Fruit fly (Drosophila melanogaster) whole organism, embryonic: Measurements from ENCODE around the gene Zn72D.

Source experiments
- Antp ChIP-seq: fragments of 200-800 bp; sonication (Bioruptor generic); optimal IDR thresholded peaks from 3 replicates; lab custom pipeline; 2016; ENCODE audit warnings: missing biosample characterization, missing genetic modification characterization
- Bteb2 ChIP-seq: fragments of 200-800 bp; sonication (Bioruptor generic); optimal IDR thresholded peaks from 2 replicates; lab custom pipeline; 2016; ENCODE audit warnings: missing biosample characterization, missing genetic modification characterization
- CG11723 ChIP-seq: fragments of 200-800 bp; sonication (Bioruptor generic); optimal IDR thresholded peaks from 2 replicates; lab custom pipeline; 2017; ENCODE audit warnings: missing biosample characterization, mild to moderate bottlenecking, missing genetic modification characterization
- CG12236 ChIP-seq: fragments of 200-800 bp; sonication (Bioruptor generic); optimal IDR thresholded peaks from 2 replicates; lab custom pipeline; 2016; ENCODE audit warnings: missing biosample characterization, missing genetic modification characterization
- CG12391 ChIP-seq: fragments of 200-800 bp; sonication (Bioruptor generic); optimal IDR thresholded peaks from 3 replicates; lab custom pipeline; 2018; ENCODE audit warnings: missing biosample characterization, mild to moderate bottlenecking, missing genetic modification characterization, moderate library complexity
- CG14014 ChIP-seq: fragments of 200-800 bp; sonication (Bioruptor generic); IDR thresholded peaks from 2 replicates; pipeline ENCODE4 v1.3.6; 2022; ENCODE audit warnings: missing biosample characterization, missing genetic modification characterization
- CG1647 ChIP-seq: fragments of 200-800 bp; sonication (Bioruptor generic); optimal IDR thresholded peaks from 3 replicates; lab custom pipeline; 2016; ENCODE audit warnings: missing biosample characterization, missing genetic modification characterization
- CG17361 ChIP-seq: fragments of 200-800 bp; sonication (Bioruptor generic); IDR thresholded peaks from 3 replicates; pipeline ENCODE4 v1.3.6; 2022; ENCODE audit warnings: missing biosample characterization, missing genetic modification characterization
- CG2129 ChIP-seq: fragments of 200-800 bp; sonication (Bioruptor generic); IDR thresholded peaks from 2 replicates; pipeline ENCODE4 v1.3.6; 2022; ENCODE audit warnings: missing biosample characterization, missing genetic modification characterization; ENCODE audit not compliant: partially characterized antibody
- CG2875 ChIP-seq: fragments of 200-800 bp; sonication (Bioruptor generic); optimal IDR thresholded peaks from 2 replicates; lab custom pipeline; 2017; ENCODE audit warnings: missing biosample characterization, mild to moderate bottlenecking, missing genetic modification characterization, missing genetic modification reagents
- CG30020 ChIP-seq: fragments of 200-800 bp; optimal IDR thresholded peaks from 2 replicates; lab custom pipeline; 2019; ENCODE audit warnings: missing biosample characterization, mild to moderate bottlenecking, missing genetic modification characterization, moderate library complexity
- CG4328 ChIP-seq: fragments of 200-800 bp; sonication (Bioruptor generic); optimal IDR thresholded peaks from 3 replicates; lab custom pipeline; 2017; ENCODE audit warnings: missing biosample characterization, missing genetic modification reagents, missing genetic modification characterization
- CG4730 ChIP-seq: fragments of 200-800 bp; sonication (Bioruptor generic); IDR thresholded peaks from 2 replicates; pipeline ENCODE4 v1.3.6; 2022; ENCODE audit warnings: missing biosample characterization, missing genetic modification characterization
- CG6791 ChIP-seq: fragments of 200-800 bp; sonication (Bioruptor generic); IDR thresholded peaks from 3 replicates; pipeline ENCODE4 v1.3.6; 2022; ENCODE audit warnings: missing biosample characterization, missing genetic modification characterization; ENCODE audit not compliant: partially characterized antibody
- CG6813 ChIP-seq: fragments of 200-800 bp; sonication (Bioruptor generic); optimal IDR thresholded peaks from 2 replicates; lab custom pipeline; 2017; ENCODE audit warnings: missing biosample characterization, missing genetic modification characterization, mild to moderate bottlenecking, moderate library complexity, missing genetic modification reagents
- CG7928 ChIP-seq: fragments of 200-800 bp; sonication (Bioruptor generic); optimal IDR thresholded peaks from 2 replicates; lab custom pipeline; 2017; ENCODE audit warnings: missing biosample characterization, mild to moderate bottlenecking, missing genetic modification characterization
- CG9609 ChIP-seq: fragments of 200-800 bp; sonication (Bioruptor generic); optimal IDR thresholded peaks from 3 replicates; lab custom pipeline; 2016; ENCODE audit warnings: missing biosample characterization, missing genetic modification characterization
- CrebB ChIP-seq: fragments of 200-800 bp; sonication (Bioruptor generic); optimal IDR thresholded peaks from 3 replicates; lab custom pipeline; 2018; ENCODE audit warnings: missing biosample characterization, mild to moderate bottlenecking, missing genetic modification characterization
- Dfd ChIP-seq, 2 experiments: fragments of >200 bp; optimal IDR thresholded peaks; 2 replicates each; lab custom pipeline; 2017; ENCODE audit warnings: missing biosample characterization in 2 of 2, missing genetic modification characterization in 2 of 2
- Elba2 ChIP-seq: fragments of 200-800 bp; sonication (Bioruptor generic); optimal IDR thresholded peaks from 3 replicates; lab custom pipeline; 2016; ENCODE audit warnings: missing biosample characterization, missing genetic modification characterization
- Fer1 ChIP-seq: fragments of 200-800 bp; sonication (Bioruptor generic); optimal IDR thresholded peaks from 2 replicates; lab custom pipeline; 2017; ENCODE audit warnings: missing biosample characterization, mild to moderate bottlenecking, missing genetic modification characterization
- Gsc ChIP-seq: fragments of 200-800 bp; sonication (Bioruptor generic); IDR thresholded peaks from 2 replicates; pipeline ENCODE4 v1.3.6; 2022; ENCODE audit warnings: missing biosample characterization, missing genetic modification characterization
- Hey ChIP-seq: fragments of 200-800 bp; sonication (Bioruptor generic); optimal IDR thresholded peaks from 3 replicates; lab custom pipeline; 2018; ENCODE audit warnings: missing biosample characterization, mild to moderate bottlenecking, missing genetic modification characterization
- HmgZ ChIP-seq: fragments of 200-800 bp; sonication (Bioruptor generic); optimal IDR thresholded peaks from 2 replicates; lab custom pipeline; 2018; ENCODE audit warnings: missing biosample characterization, mild to moderate bottlenecking, missing genetic modification characterization
- MTF-1 ChIP-seq: fragments of 200-800 bp; sonication (Bioruptor generic); optimal IDR thresholded peaks from 2 replicates; lab custom pipeline; 2018; ENCODE audit warnings: missing biosample characterization, mild to moderate bottlenecking, missing genetic modification characterization, borderline replicate concordance
- Mad ChIP-seq: fragments of 200-800 bp; sonication (Bioruptor generic); optimal IDR thresholded peaks from 2 replicates; lab custom pipeline; 2016; ENCODE audit warnings: missing biosample characterization, missing genetic modification characterization
- Nf-YB ChIP-seq: fragments of 200-800 bp; sonication (Bioruptor generic); optimal IDR thresholded peaks from 3 replicates; lab custom pipeline; 2019; ENCODE audit warnings: missing biosample characterization, mild to moderate bottlenecking, missing genetic modification characterization, moderate library complexity
- Oli ChIP-seq: fragments of 200-800 bp; sonication (Bioruptor generic); optimal IDR thresholded peaks from 2 replicates; lab custom pipeline; 2018; ENCODE audit warnings: missing biosample characterization, mild to moderate bottlenecking, missing genetic modification characterization, moderate library complexity
- Sry-β ChIP-seq: fragments of 200-800 bp; sonication (Bioruptor generic); optimal IDR thresholded peaks from 2 replicates; lab custom pipeline; 2018; ENCODE audit warnings: missing biosample characterization, mild to moderate bottlenecking, missing genetic modification characterization, moderate library complexity
- Sry-δ ChIP-seq: fragments of 200-800 bp; sonication (Bioruptor generic); optimal IDR thresholded peaks from 2 replicates; lab custom pipeline; 2016; ENCODE audit warnings: missing biosample characterization, missing genetic modification characterization
- aop ChIP-seq: fragments of 200-800 bp; sonication (Bioruptor generic); IDR thresholded peaks from 2 replicates; pipeline ENCODE4 v1.3.6; 2022; ENCODE audit warnings: missing biosample characterization, missing genetic modification characterization
- br ChIP-seq: fragments of >200 bp; optimal IDR thresholded peaks from 2 replicates; lab custom pipeline; 2017
- cad ChIP-seq: fragments of >200 bp; optimal IDR thresholded peaks from 2 replicates; lab custom pipeline; 2017; ENCODE audit warnings: missing biosample characterization, missing genetic modification characterization
- caup ChIP-seq: fragments of 200-800 bp; sonication (Bioruptor generic); optimal IDR thresholded peaks from 3 replicates; lab custom pipeline; 2017; ENCODE audit warnings: missing biosample characterization, mild to moderate bottlenecking, missing genetic modification characterization, moderate library complexity; ENCODE audit not compliant: severe bottlenecking
- ci ChIP-seq: fragments of 200-800 bp; sonication (Bioruptor generic); IDR thresholded peaks from 3 replicates; pipeline ENCODE4 v1.3.6; 2022; ENCODE audit warnings: missing biosample characterization, missing genetic modification characterization
- dmrt99B ChIP-seq: fragments of 200-800 bp; sonication (Bioruptor generic); optimal IDR thresholded peaks from 2 replicates; lab custom pipeline; 2018; ENCODE audit warnings: missing biosample characterization, mild to moderate bottlenecking, missing genetic modification characterization, moderate library complexity
- fd3F ChIP-seq: fragments of 200-800 bp; sonication (Bioruptor generic); optimal IDR thresholded peaks from 2 replicates; lab custom pipeline; 2018; ENCODE audit warnings: missing biosample characterization, mild to moderate bottlenecking, missing genetic modification characterization, moderate library complexity
- her ChIP-seq: fragments of 200-800 bp; sonication (Bioruptor generic); optimal IDR thresholded peaks from 2 replicates; lab custom pipeline; 2016; ENCODE audit warnings: missing biosample characterization, missing genetic modification characterization
- lab ChIP-seq: fragments of 200-800 bp; sonication (Bioruptor generic); optimal IDR thresholded peaks from 3 replicates; lab custom pipeline; 2017; ENCODE audit warnings: missing biosample characterization, missing genetic modification characterization, mild to moderate bottlenecking, moderate library complexity, missing genetic modification reagents
- nerfin-1 ChIP-seq: fragments of 200-800 bp; sonication (Bioruptor generic); optimal IDR thresholded peaks from 3 replicates; lab custom pipeline; 2019; ENCODE audit warnings: missing biosample characterization, mild to moderate bottlenecking, missing genetic modification characterization, moderate library complexity
- nmo ChIP-seq: fragments of 200-800 bp; sonication (Bioruptor generic); optimal IDR thresholded peaks from 2 replicates; lab custom pipeline; 2018; ENCODE audit warnings: missing biosample characterization, mild to moderate bottlenecking, missing genetic modification characterization, moderate library complexity
- onecut ChIP-seq: fragments of 200-800 bp; sonication (Bioruptor generic); IDR thresholded peaks from 2 replicates; pipeline ENCODE4 v1.3.6; 2022; ENCODE audit warnings: missing biosample characterization, missing genetic modification characterization
- rib ChIP-seq: fragments of 200-800 bp; sonication (Bioruptor generic); IDR thresholded peaks from 2 replicates; pipeline ENCODE4 v1.3.6; 2022; ENCODE audit warnings: missing biosample characterization, missing genetic modification characterization
- sc ChIP-seq, 3 experiments: fragments of >200 bp in 2 of 3; fragments of 200-800 bp in 1 of 3; sonication (Bioruptor generic) in 1 of 3; optimal IDR thresholded peaks; 2 replicates in 2 of 3; 3 replicates in 1 of 3; lab custom pipeline; 2017; ENCODE audit warnings: mild to moderate bottlenecking in 1 of 3, missing biosample characterization in 1 of 3, missing genetic modification characterization in 1 of 3, missing genetic modification reagents in 1 of 3
- sr ChIP-seq: fragments of 200-800 bp; sonication (Bioruptor generic); IDR thresholded peaks from 3 replicates; pipeline ENCODE4 v1.3.6; 2022; ENCODE audit warnings: missing biosample characterization, missing genetic modification characterization
- stwl ChIP-seq: fragments of 200-800 bp; sonication (Bioruptor generic); optimal IDR thresholded peaks from 3 replicates; lab custom pipeline; 2018; ENCODE audit warnings: missing biosample characterization, mild to moderate bottlenecking, missing genetic modification characterization, moderate library complexity
- tio ChIP-seq: fragments of 200-800 bp; sonication (Bioruptor generic); optimal IDR thresholded peaks from 2 replicates; lab custom pipeline; 2017; ENCODE audit warnings: missing biosample characterization, missing genetic modification characterization, inconsistent platforms
- unc-4 ChIP-seq: fragments of 200-800 bp; sonication (Bioruptor generic); IDR thresholded peaks from 2 replicates; pipeline ENCODE4 v1.3.6; 2022; ENCODE audit warnings: missing biosample characterization, missing genetic modification characterization; ENCODE audit not compliant: partially characterized antibody
- vvl ChIP-seq: fragments of 200-800 bp; sonication (Bioruptor generic); IDR thresholded peaks from 2 replicates; pipeline ENCODE4 v1.3.6; 2022; ENCODE audit warnings: missing biosample characterization, missing genetic modification characterization
- yki ChIP-seq: fragments of >200 bp; optimal IDR thresholded peaks from 3 replicates; lab custom pipeline; 2018

Gene Zn72D

dm6 chr3L:16087323-16087816 is 25.1 kb downstream of the Zn72D start, which contains the start of gene Tasp1 (continued):
- TF ChIP-seq CG6813 (GFP tag; lab: Kevin White, UChicago): no peak
- TF ChIP-seq CG1647: no peak
- peak; percentile 49 for TF ChIP-seq fd3F (GFP tag; lab: Kevin White, UChicago)
- peak; percentile 26 for TF ChIP-seq CG30020 (tag; lab: Kevin White, UChicago)
- no peak for TF ChIP-seq CG4328 (GFP tag; lab: Kevin White, UChicago)
- peak; percentile 42 for TF ChIP-seq Oli
- no peak for TF ChIP-seq her
- no peak for TF ChIP-seq CG2875 (GFP tag; lab: Kevin White, UChicago)
- TF ChIP-seq cad (GFP tag; lab: Kevin White, UChicago): no peak
- TF ChIP-seq caup (GFP tag; lab: Kevin White, UChicago): peak; percentile 48
- peak; percentile 54 for TF ChIP-seq onecut
- no peak for TF ChIP-seq CG11723
- TF ChIP-seq CG14014 (GFP tag; lab: Robert Waterston, UW): peak; percentile 63; the same call in 1 of the 2 replicates
- peak; percentile 1 for TF ChIP-seq MTF-1 (GFP tag; lab: Kevin White, UChicago)
- peak; percentile 46; the same call in 2 of the 3 replicates for TF ChIP-seq ci (GFP tag; lab: Robert Waterston, UW)
- no peak; the same call in 1 of the 3 replicates for TF ChIP-seq CG17361 (GFP tag; lab: Robert Waterston, UW)
- TF ChIP-seq tio (GFP tag; lab: Kevin White, UChicago): no peak
- TF ChIP-seq sc (optimal IDR thresholded peaks at IDR 0.05; lab: Kevin White, UChicago): no peak
- TF ChIP-seq sc (GFP tag; optimal IDR thresholded peaks at IDR 0.05; lab: Kevin White, UChicago): no peak
- no peak for TF ChIP-seq Hey (tag; lab: Kevin White, UChicago)
- no peak for TF ChIP-seq Gsc (GFP tag; lab: Robert Waterston, UW)
- peak; percentile 21 for TF ChIP-seq Mad (GFP tag; lab: Kevin White, UChicago)
- TF ChIP-seq dmrt99B (tag; lab: Kevin White, UChicago): no peak
- TF ChIP-seq Elba2 (GFP tag; lab: Kevin White, UChicago): no peak
- TF ChIP-seq CrebB (tag; lab: Kevin White, UChicago): no peak
- peak; percentile 50 for TF ChIP-seq HmgZ
- peak; percentile 81 for TF ChIP-seq nmo
- no peak for TF ChIP-seq Bteb2 (GFP tag; lab: Kevin White, UChicago)
- TF ChIP-seq stwl (tag; lab: Kevin White, UChicago): peak; percentile 47
- TF ChIP-seq Fer1 (GFP tag; lab: Kevin White, UChicago): peak; percentile 67
- peak; percentile 25 for TF ChIP-seq Nf-YB (GFP tag; lab: Kevin White, UChicago)
- no peak for TF ChIP-seq nerfin-1
- TF ChIP-seq yki (lab: Kevin White, UChicago): no peak
- no peak for TF ChIP-seq Sry-δ (GFP tag; lab: Kevin White, UChicago)
- no peak for TF ChIP-seq aop (GFP tag; lab: Robert Waterston, UW)
- TF ChIP-seq Dfd (GFP tag; optimal IDR thresholded peaks at IDR 0.05; lab: Kevin White, UChicago): no peak
- TF ChIP-seq CG7928 (GFP tag; lab: Kevin White, UChicago): no peak
- TF ChIP-seq CG2129 (GFP tag; lab: Robert Waterston, UW): no peak
- no peak for TF ChIP-seq Antp (GFP tag; lab: Kevin White, UChicago)
- no peak for TF ChIP-seq unc-4 (GFP tag; lab: Robert Waterston, UW)
- TF ChIP-seq CG9609 (GFP tag; lab: Kevin White, UChicago): no peak
- no peak; the same call in 2 of the 3 replicates for TF ChIP-seq CG6791 (GFP tag; lab: Robert Waterston, UW)
- TF ChIP-seq CG4730: peak; percentile 61; the same call in 1 of the 2 replicates
- no peak for TF ChIP-seq CG12236 (GFP tag; lab: Kevin White, UChicago)
- peak; percentile 76 for TF ChIP-seq lab
- peak; percentile 86 for TF ChIP-seq vvl (GFP tag; lab: Robert Waterston, UW)
- 0 out of 3 replicates have a peak, but pooled peaks have one; percentile 25 for TF ChIP-seq sr
- peak; percentile 39; the same call in 1 of the 2 replicates for TF ChIP-seq rib (GFP tag; lab: Robert Waterston, UW)
- no peak for TF ChIP-seq Sry-β (GFP tag; lab: Kevin White, UChicago)
- no peak for TF ChIP-seq br (lab: Kevin White, UChicago)
- TF ChIP-seq CG12391 (tag; lab: Kevin White, UChicago): peak; percentile 81
